Worm (Caenorhabditis elegans): ENCODE results near the gene C52A10.3.

Gene C52A10.3

DNA sequence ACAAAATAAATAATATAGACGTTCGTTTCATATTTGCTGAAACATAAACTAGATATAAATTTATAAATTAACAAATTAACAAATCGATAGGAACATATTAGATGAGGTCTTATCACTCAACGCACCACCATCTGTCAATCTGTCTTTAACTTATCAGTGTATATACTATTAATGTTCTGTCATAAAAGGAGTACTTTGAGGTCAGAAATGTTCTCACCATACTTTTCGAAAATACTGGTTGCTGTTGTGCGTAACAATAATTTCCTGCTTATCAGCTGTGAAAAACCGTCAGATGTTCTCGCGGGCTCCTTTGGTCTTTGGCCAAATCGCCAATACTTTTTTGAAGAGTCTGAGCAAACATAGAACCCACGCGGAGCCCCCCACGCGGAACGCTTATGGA, 46.8 kb downstream of the C52A10.3 start, which contains the start of gene C03A7.13:
Gene C03A7.13 (minus strand): TSS at position 43 of the 400 bp plus-strand sequence.
- no peak for TF ChIP-seq zip-8 (tag; optimal IDR thresholded peaks at IDR 0.05)
- TF ChIP-seq M03D4.4 (tag; optimal IDR thresholded peaks at IDR 0.05): no peak
- TF ChIP-seq nhr-76 (tag; optimal IDR thresholded peaks at IDR 0.05): no peak
- no peak for TF ChIP-seq nhr-2 (tag; optimal IDR thresholded peaks at IDR 0.05)
- no peak for TF ChIP-seq sem-2 (GFP tag; optimal IDR thresholded peaks at IDR 0.05)
- TF ChIP-seq nhr-12 (tag; optimal IDR thresholded peaks at IDR 0.05): no peak
- TF ChIP-seq hlh-1 (tag; optimal IDR thresholded peaks at IDR 0.05): no peak
- no peak for TF ChIP-seq drap-1 (GFP tag; optimal IDR thresholded peaks at IDR 0.05)
- TF ChIP-seq ces-1 (GFP tag; optimal IDR thresholded peaks at IDR 0.05): no peak
- no peak for TF ChIP-seq bed-3 (GFP tag; optimal IDR thresholded peaks at IDR 0.05)
- TF ChIP-seq lin-13 (tag; optimal IDR thresholded peaks at IDR 0.05): no peak
- no peak for TF ChIP-seq tbx-8 (GFP tag; optimal IDR thresholded peaks at IDR 0.05)
- TF ChIP-seq lin-32 (GFP tag; optimal IDR thresholded peaks at IDR 0.05): no peak

Measured in whole organism, mixed stage, embryonic.